Worm (Caenorhabditis elegans) whole organism, mixed stage, embryonic: ENCODE results near the gene Y26G10.6.

Experiments used
- M03D4.4 ChIP-seq: sonication (generic microtip); optimal IDR thresholded peaks from 2 replicates; lab custom pipeline; 2017; ENCODE audit warnings: mild to moderate bottlenecking, missing genetic modification characterization, missing compliant biosample characterization
- bed-3 ChIP-seq: fragments of 200-800 bp; sonication (Bioruptor generic); optimal IDR thresholded peaks from 3 replicates; lab custom pipeline; 2018; ENCODE audit warnings: mild to moderate bottlenecking, missing genetic modification characterization, moderate library complexity, missing compliant biosample characterization
- blmp-1 ChIP-seq: fragments of 150-350 bp; optimal IDR thresholded peaks from 2 replicates; lab custom pipeline; 2014; ENCODE audit warnings: missing biosample characterization, missing genetic modification characterization
- ceh-39 ChIP-seq: fragments of 150-350 bp; optimal IDR thresholded peaks from 2 replicates; lab custom pipeline; 2014; ENCODE audit warnings: missing biosample characterization, missing genetic modification characterization
- ceh-43 ChIP-seq: fragments of 200-800 bp; sonication (Bioruptor generic); optimal IDR thresholded peaks from 2 replicates; lab custom pipeline; 2018; ENCODE audit warnings: mild to moderate bottlenecking, missing genetic modification characterization, moderate library complexity, missing compliant biosample characterization
- ceh-83 ChIP-seq: fragments of 200-800 bp; sonication (Bioruptor generic); optimal IDR thresholded peaks from 2 replicates; lab custom pipeline; 2018; ENCODE audit warnings: mild to moderate bottlenecking, missing genetic modification characterization, missing compliant biosample characterization
- ces-1 ChIP-seq: fragments of 150-350 bp; optimal IDR thresholded peaks from 2 replicates; lab custom pipeline; 2014; ENCODE audit warnings: missing biosample characterization, missing genetic modification reagents, missing genetic modification characterization
- cnd-1 ChIP-seq: fragments of 200-800 bp; sonication (Bioruptor generic); optimal IDR thresholded peaks from 2 replicates; lab custom pipeline; 2018; ENCODE audit warnings: mild to moderate bottlenecking, missing genetic modification characterization, missing compliant biosample characterization
- drap-1 ChIP-seq: fragments of 200-800 bp; sonication (Bioruptor generic); optimal IDR thresholded peaks from 3 replicates; lab custom pipeline; 2018; ENCODE audit warnings: mild to moderate bottlenecking, missing genetic modification characterization, missing compliant biosample characterization
- elt-1 ChIP-seq: sonication (generic microtip); optimal IDR thresholded peaks from 2 replicates; lab custom pipeline; 2017; ENCODE audit warnings: missing genetic modification characterization, mild to moderate bottlenecking, missing compliant biosample characterization, antibody characterized with exemption, moderate library complexity, borderline replicate concordance; ENCODE audit not compliant: insufficient read depth
- elt-3 ChIP-seq: fragments of 150-350 bp; optimal IDR thresholded peaks from 2 replicates; lab custom pipeline; 2014; ENCODE audit warnings: missing biosample characterization, missing genetic modification characterization
- flh-1 ChIP-seq: fragments of 200-800 bp; sonication (Bioruptor generic); optimal IDR thresholded peaks from 2 replicates; lab custom pipeline; 2018; ENCODE audit warnings: mild to moderate bottlenecking, missing genetic modification characterization, moderate library complexity, missing compliant biosample characterization
- hlh-1 ChIP-seq: fragments of 150-350 bp; optimal IDR thresholded peaks from 2 replicates; lab custom pipeline; 2014; ENCODE audit warnings: missing biosample characterization, missing genetic modification reagents, missing genetic modification characterization
- lin-13 ChIP-seq: fragments of 150-350 bp; optimal IDR thresholded peaks from 2 replicates; lab custom pipeline; 2014; ENCODE audit warnings: missing biosample characterization, missing genetic modification characterization
- lin-32 ChIP-seq: fragments of 200-800 bp; sonication (Bioruptor generic); optimal IDR thresholded peaks from 2 replicates; lab custom pipeline; 2018; ENCODE audit warnings: mild to moderate bottlenecking, missing genetic modification characterization, missing compliant biosample characterization
- lsy-2 ChIP-seq: fragments of 150-350 bp; optimal IDR thresholded peaks from 2 replicates; lab custom pipeline; 2014; ENCODE audit warnings: missing biosample characterization, missing genetic modification characterization
- mab-5 ChIP-seq: fragments of 150-350 bp; optimal IDR thresholded peaks from 2 replicates; lab custom pipeline; 2014; ENCODE audit warnings: missing biosample characterization, missing genetic modification characterization
- mep-1 ChIP-seq: fragments of 150-350 bp; optimal IDR thresholded peaks from 2 replicates; lab custom pipeline; 2017; ENCODE audit warnings: missing biosample characterization, missing genetic modification reagents, missing genetic modification characterization, inconsistent platforms
- nhr-2 ChIP-seq: fragments of 150-350 bp; optimal IDR thresholded peaks from 2 replicates; lab custom pipeline; 2014; ENCODE audit warnings: missing biosample characterization, missing genetic modification characterization
- nhr-237 ChIP-seq: fragments of 150-350 bp; optimal IDR thresholded peaks from 2 replicates; lab custom pipeline; 2014; ENCODE audit warnings: missing biosample characterization, missing genetic modification characterization
- nhr-28 ChIP-seq: fragments of 150-350 bp; optimal IDR thresholded peaks from 2 replicates; lab custom pipeline; 2014; ENCODE audit warnings: missing biosample characterization, missing genetic modification characterization
- pha-4 ChIP-seq: fragments of 150-350 bp; optimal IDR thresholded peaks from 2 replicates; lab custom pipeline; 2018; ENCODE audit warnings: missing biosample characterization, missing genetic modification reagents, missing genetic modification characterization
- sem-2 ChIP-seq: fragments of 200-800 bp; sonication (Bioruptor generic); optimal IDR thresholded peaks from 2 replicates; lab custom pipeline; 2018; ENCODE audit warnings: mild to moderate bottlenecking, missing genetic modification characterization, missing compliant biosample characterization
- sptf-1 ChIP-seq: sonication (generic microtip); optimal IDR thresholded peaks from 2 replicates; lab custom pipeline; 2017; ENCODE audit warnings: mild to moderate bottlenecking, missing genetic modification characterization, moderate library complexity, missing compliant biosample characterization
- tbx-8 ChIP-seq: fragments of 200-800 bp; sonication (Bioruptor generic); optimal IDR thresholded peaks from 2 replicates; lab custom pipeline; 2018; ENCODE audit warnings: mild to moderate bottlenecking, missing genetic modification characterization, moderate library complexity, missing compliant biosample characterization
- unc-120 ChIP-seq: sonication (generic microtip); optimal IDR thresholded peaks from 2 replicates; lab custom pipeline; 2017; ENCODE audit warnings: missing genetic modification characterization, missing compliant biosample characterization; ENCODE audit not compliant: poor library complexity, severe bottlenecking
- unc-39 ChIP-seq: fragments of 150-350 bp; optimal IDR thresholded peaks from 2 replicates; lab custom pipeline; 2014; ENCODE audit warnings: missing biosample characterization, missing genetic modification characterization
- unc-62 ChIP-seq: fragments of 150-350 bp; optimal IDR thresholded peaks from 2 replicates; lab custom pipeline; 2014; ENCODE audit warnings: missing biosample characterization, missing genetic modification reagents, missing genetic modification characterization
- zip-8 ChIP-seq: fragments of 150-350 bp; optimal IDR thresholded peaks from 2 replicates; lab custom pipeline; 2014; ENCODE audit warnings: missing biosample characterization, missing genetic modification characterization
- ztf-11 ChIP-seq: fragments of 150-350 bp; optimal IDR thresholded peaks from 2 replicates; lab custom pipeline; 2014; ENCODE audit warnings: missing biosample characterization, missing genetic modification characterization

Y26G10.6 gene

ce11 chrV:17662260-17662659, 37.5 kb upstream of the Y26G10.6 start:
- TF ChIP-seq mab-5 (tag; lab: Kevin White, UChicago) (no peak), lsy-2 (tag; lab: Kevin White, UChicago) (no peak), unc-120 (tag; lab: Kevin White, UChicago) (no peak), lin-13 (tag; lab: Kevin White, UChicago) (no peak), sem-2 (GFP tag; lab: Kevin White, UChicago) (no peak)
- TF ChIP-seq, all 35 proteins: peak for 0

DNA sequence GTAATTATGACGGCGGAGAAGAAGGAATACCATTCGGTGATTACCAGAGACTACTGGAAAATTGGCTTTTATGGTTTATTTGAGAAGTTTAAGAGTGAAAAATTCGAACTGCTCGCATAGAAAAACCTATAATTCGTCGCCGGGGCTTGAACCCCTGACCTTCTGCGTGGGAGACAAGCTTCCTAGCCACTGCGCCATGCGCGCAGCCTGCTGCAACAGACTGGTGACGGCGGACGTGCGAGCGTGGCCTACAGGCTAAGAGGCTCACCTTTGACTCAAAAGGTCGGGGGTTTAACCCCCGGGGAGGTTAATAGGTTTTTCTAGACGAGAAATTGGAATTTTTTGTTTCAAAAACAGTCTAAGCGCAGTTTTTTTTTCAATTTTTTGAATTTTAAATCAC, 35.4 kb upstream of the Y26G10.6 start:
- TF ChIP-seq nhr-2 (no peak), flh-1 (GFP tag; lab: Kevin White, UChicago) (no peak), nhr-237 (no peak), sem-2 (GFP tag; lab: Kevin White, UChicago) (no peak), ces-1 (no peak), M03D4.4 (no peak)

DNA sequence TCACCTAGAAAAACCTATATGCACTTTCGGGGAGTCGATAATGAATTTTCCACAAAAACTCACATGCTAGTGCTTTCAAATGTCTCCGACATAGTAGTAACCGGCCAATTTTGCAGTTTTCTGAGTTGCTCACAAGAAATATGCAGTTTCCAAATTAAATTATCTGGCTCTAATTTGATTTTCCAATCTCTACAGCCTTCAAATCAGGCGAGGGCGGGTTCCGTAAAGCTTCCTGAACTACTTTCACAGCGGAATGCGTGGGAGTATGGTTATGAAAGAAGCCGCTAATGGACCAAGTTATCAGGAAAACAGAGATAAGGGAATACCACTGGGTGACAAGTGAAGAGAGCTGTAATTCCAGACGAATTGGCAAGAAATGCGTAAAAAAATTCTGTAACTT, 33.9 kb upstream of the Y26G10.6 start, which contains the start of gene F59A1.11:
Gene F59A1.11, minus strand, starts transcription at position 101 of the 400 bp plus-strand sequence.
- TF ChIP-seq hlh-1 (tag; lab: Kevin White, UChicago), result no peak
- TF ChIP-seq unc-120 (tag; lab: Kevin White, UChicago), result no peak
- no peak for TF ChIP-seq M03D4.4
- TF ChIP-seq ztf-11 (tag; lab: Kevin White, UChicago), result no peak
- no peak for TF ChIP-seq cnd-1 (tag; lab: Kevin White, UChicago)
- no peak for TF ChIP-seq unc-62 (GFP tag; lab: Kevin White, UChicago)
- no peak for TF ChIP-seq ces-1
- TF ChIP-seq lin-13 (tag; lab: Kevin White, UChicago), result no peak
- no peak for TF ChIP-seq sptf-1 (tag; lab: Kevin White, UChicago)
- TF ChIP-seq elt-1 (tag; lab: Kevin White, UChicago), result no peak
- TF ChIP-seq lin-32 (GFP tag; lab: Kevin White, UChicago), result no peak
- TF ChIP-seq mab-5 (tag; lab: Kevin White, UChicago), result no peak
- TF ChIP-seq sem-2 (GFP tag; lab: Kevin White, UChicago), result no peak

- TF ChIP-seq lin-32 (GFP tag; lab: Kevin White, UChicago), result no peak
- no peak for TF ChIP-seq unc-120 (tag; lab: Kevin White, UChicago)
- TF ChIP-seq nhr-237, result no peak
- no peak for TF ChIP-seq mep-1 (tag; lab: Kevin White, UChicago)
- no peak for TF ChIP-seq pha-4 (tag; lab: Kevin White, UChicago)
- TF ChIP-seq flh-1 (GFP tag; lab: Kevin White, UChicago), result no peak
- no peak for TF ChIP-seq bed-3 (GFP tag; lab: Kevin White, UChicago)
- no peak for TF ChIP-seq cnd-1 (tag; lab: Kevin White, UChicago)
These were observed 32.1 kb upstream of the Y26G10.6 start, which contains the start of gene F59A1.12 for ce11 chrV:17667676-17668075. Gene F59A1.12 (minus strand): TSS chrV:17667776.

DNA sequence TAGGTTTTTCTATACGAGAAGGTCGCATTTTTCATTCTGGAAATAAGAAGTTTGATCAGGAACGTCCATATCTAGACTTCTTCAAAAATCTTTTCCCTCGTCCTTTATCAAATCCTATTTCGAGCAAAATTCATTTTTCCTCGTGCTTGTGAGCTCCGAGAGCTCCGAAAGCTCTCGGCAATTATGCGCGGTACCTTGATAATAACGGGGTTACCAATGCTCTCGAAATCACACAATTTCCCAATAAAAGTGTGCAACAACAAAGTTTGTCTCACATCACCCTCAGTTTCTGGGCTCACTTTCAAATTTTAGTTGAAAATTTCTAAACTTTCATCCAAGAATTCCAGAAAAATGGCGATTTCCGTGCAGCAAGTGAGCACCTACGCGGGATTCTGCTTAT, 31.2 kb upstream of the Y26G10.6 start, which contains the start of gene str-89:
Gene str-89, plus strand, starts transcription at position 301 of the 400 bp plus-strand sequence.
- TF ChIP-seq ceh-43 (GFP tag; lab: Kevin White, UChicago), result no peak
- TF ChIP-seq elt-1 (tag; lab: Kevin White, UChicago), result no peak
- TF ChIP-seq bed-3 (GFP tag; lab: Kevin White, UChicago), result no peak
- TF ChIP-seq lin-13 (tag; lab: Kevin White, UChicago), result no peak
- TF ChIP-seq flh-1 (GFP tag; lab: Kevin White, UChicago), result no peak
- TF ChIP-seq tbx-8 (GFP tag; lab: Kevin White, UChicago), result no peak
- no peak for TF ChIP-seq zip-8 (tag; lab: Kevin White, UChicago)
- TF ChIP-seq elt-3 (tag; lab: Kevin White, UChicago), result no peak
- TF ChIP-seq, all 35 proteins: peak for 0

ce11 chrV:17673343-17673742, 26.4 kb upstream of the Y26G10.6 start, which contains the start of gene str-93:
Gene str-93 (minus strand): TSS chrV:17673443.
- TF ChIP-seq unc-39, result no peak
- TF ChIP-seq nhr-28 (tag; lab: Kevin White, UChicago), result no peak
- TF ChIP-seq elt-1 (tag; lab: Kevin White, UChicago), result no peak
- no peak for TF ChIP-seq mep-1 (tag; lab: Kevin White, UChicago)
- TF ChIP-seq pha-4 (tag; lab: Kevin White, UChicago), result no peak
- TF ChIP-seq ceh-39 (tag; lab: Kevin White, UChicago), result no peak
- no peak for TF ChIP-seq lsy-2 (tag; lab: Kevin White, UChicago)
- TF ChIP-seq ztf-11 (tag; lab: Kevin White, UChicago), result no peak
- no peak for TF ChIP-seq mab-5 (tag; lab: Kevin White, UChicago)
- no peak for TF ChIP-seq unc-120 (tag; lab: Kevin White, UChicago)
- no peak for TF ChIP-seq drap-1 (GFP tag; lab: Kevin White, UChicago)
- TF ChIP-seq ceh-83, result no peak
- no peak for TF ChIP-seq tbx-8 (GFP tag; lab: Kevin White, UChicago)
- no peak for TF ChIP-seq blmp-1 (tag; lab: Kevin White, UChicago)
- TF ChIP-seq bed-3 (GFP tag; lab: Kevin White, UChicago), result no peak
- no peak for TF ChIP-seq nhr-2
- TF ChIP-seq sem-2 (GFP tag; lab: Kevin White, UChicago), result no peak
